Worm (Caenorhabditis elegans) whole organism, L3 larva: ENCODE results near the gene F11F1.1.
A peak's percentile ranks its signal among the peaks of the same experiment; 100 is the strongest.

Experiments used
- R02D3.7 ChIP-seq: fragments of 150-350 bp; optimal IDR thresholded peaks from 2 replicates; lab custom pipeline; 2014; ENCODE audit warnings: missing biosample characterization, missing genetic modification characterization
- ZK546.5 ChIP-seq: sonication (generic microtip); optimal IDR thresholded peaks from 2 replicates; lab custom pipeline; 2017; ENCODE audit warnings: missing biosample characterization, missing genetic modification characterization
- ama-1 ChIP-seq: fragments of 150-350 bp; optimal IDR thresholded peaks from 2 replicates; lab custom pipeline; 2018
- ceh-28 ChIP-seq: fragments of 150-350 bp; optimal IDR thresholded peaks from 2 replicates; lab custom pipeline; 2014; ENCODE audit warnings: missing biosample characterization, missing genetic modification reagents, missing genetic modification characterization
- ceh-82 ChIP-seq: fragments of 150-350 bp; optimal IDR thresholded peaks from 2 replicates; lab custom pipeline; 2014; ENCODE audit warnings: missing biosample characterization, missing genetic modification characterization
- ceh-9 ChIP-seq: sonication (generic microtip); optimal IDR thresholded peaks from 2 replicates; lab custom pipeline; 2018; ENCODE audit warnings: missing biosample characterization, missing genetic modification characterization
- egl-27 ChIP-seq: sonication (generic microtip); optimal IDR thresholded peaks from 4 replicates; lab custom pipeline; 2017; ENCODE audit warnings: missing biosample characterization, missing genetic modification reagents, missing genetic modification characterization
- egl-5 ChIP-seq: fragments of 150-350 bp; optimal IDR thresholded peaks from 2 replicates; lab custom pipeline; 2017; ENCODE audit warnings: missing biosample characterization, missing genetic modification reagents, missing genetic modification characterization, inconsistent platforms
- elt-2 ChIP-seq: sonication (generic microtip); optimal IDR thresholded peaks from 2 replicates; lab custom pipeline; 2016; ENCODE audit warnings: missing genetic modification reagents, mild to moderate bottlenecking, missing genetic modification characterization, missing compliant biosample characterization
- eor-1 ChIP-seq, 2 experiments: fragments of 150-350 bp; optimal IDR thresholded peaks; 2 replicates each; lab custom pipeline; 2014 to 2018; ENCODE audit warnings: missing biosample characterization in 2 of 2, missing genetic modification characterization in 2 of 2
- fkh-10 ChIP-seq: sonication (generic microtip); optimal IDR thresholded peaks from 2 replicates; lab custom pipeline; 2017; ENCODE audit warnings: missing biosample characterization, missing genetic modification reagents, missing genetic modification characterization
- fos-1 ChIP-seq: fragments of 150-350 bp; optimal IDR thresholded peaks from 2 replicates; lab custom pipeline; 2014; ENCODE audit warnings: missing biosample characterization, missing genetic modification characterization
- hmg-11 ChIP-seq: sonication (generic microtip); optimal IDR thresholded peaks from 2 replicates; lab custom pipeline; 2016; ENCODE audit warnings: missing genetic modification characterization, missing compliant biosample characterization
- jun-1 ChIP-seq: fragments of 150-350 bp; optimal IDR thresholded peaks from 2 replicates; lab custom pipeline; 2014; ENCODE audit warnings: missing biosample characterization, missing genetic modification reagents, missing genetic modification characterization
- lin-15B ChIP-seq: fragments of 150-350 bp; optimal IDR thresholded peaks from 2 replicates; lab custom pipeline; 2014; ENCODE audit warnings: missing biosample characterization, missing genetic modification characterization
- lin-39 ChIP-seq: fragments of 150-350 bp; optimal IDR thresholded peaks from 2 replicates; lab custom pipeline; 2018; ENCODE audit warnings: missing biosample characterization, missing genetic modification reagents, missing genetic modification characterization
- lsy-12 ChIP-seq: sonication (generic microtip); optimal IDR thresholded peaks from 2 replicates; lab custom pipeline; 2016; ENCODE audit warnings: mild to moderate bottlenecking, missing genetic modification characterization, missing compliant biosample characterization
- mdl-1 ChIP-seq: fragments of 150-350 bp; optimal IDR thresholded peaks from 2 replicates; lab custom pipeline; 2014; ENCODE audit warnings: missing biosample characterization, missing genetic modification characterization
- mml-1 ChIP-seq: fragments of 150-350 bp; sonication (generic microtip); optimal IDR thresholded peaks from 3 replicates; lab custom pipeline; 2014; ENCODE audit warnings: missing biosample characterization, missing genetic modification characterization
- nfya-1 ChIP-seq: sonication (generic microtip); optimal IDR thresholded peaks from 2 replicates; lab custom pipeline; 2017; ENCODE audit warnings: missing genetic modification characterization, mild to moderate bottlenecking, missing compliant biosample characterization, antibody characterized with exemption, moderate library complexity; ENCODE audit not compliant: insufficient read depth
- nhr-11 ChIP-seq: fragments of 150-350 bp; optimal IDR thresholded peaks from 2 replicates; lab custom pipeline; 2014; ENCODE audit warnings: missing biosample characterization, missing genetic modification characterization
- nhr-25 ChIP-seq: sonication (generic microtip); optimal IDR thresholded peaks from 2 replicates; lab custom pipeline; 2017; ENCODE audit warnings: missing biosample characterization, missing genetic modification characterization
- nhr-43 ChIP-seq: sonication (generic microtip); optimal IDR thresholded peaks from 2 replicates; lab custom pipeline; 2016; ENCODE audit warnings: mild to moderate bottlenecking, missing genetic modification characterization, missing compliant biosample characterization; ENCODE audit not compliant: poor library complexity, severe bottlenecking
- nhr-67 ChIP-seq: fragments of 150-350 bp; optimal IDR thresholded peaks from 2 replicates; lab custom pipeline; 2014; ENCODE audit warnings: missing biosample characterization, missing genetic modification characterization
- nhr-76 ChIP-seq: fragments of 150-350 bp; sonication (generic microtip); optimal IDR thresholded peaks from 5 replicates; lab custom pipeline; 2014; ENCODE audit warnings: missing biosample characterization, missing genetic modification characterization
- nhr-77 ChIP-seq: fragments of 150-350 bp; optimal IDR thresholded peaks from 2 replicates; lab custom pipeline; 2014; ENCODE audit warnings: missing biosample characterization, missing genetic modification characterization
- pha-4 ChIP-seq: fragments of 150-350 bp; optimal IDR thresholded peaks from 2 replicates; lab custom pipeline; 2014; ENCODE audit warnings: missing biosample characterization, missing genetic modification reagents, missing genetic modification characterization
- pqm-1 ChIP-seq: fragments of 150-350 bp; optimal IDR thresholded peaks from 2 replicates; lab custom pipeline; 2017; ENCODE audit warnings: missing biosample characterization, missing genetic modification characterization, inconsistent platforms
- skn-1 ChIP-seq: fragments of 150-350 bp; optimal IDR thresholded peaks from 2 replicates; lab custom pipeline; 2014; ENCODE audit warnings: missing biosample characterization, missing genetic modification characterization
- snpc-4 ChIP-seq: fragments of 150-350 bp; optimal IDR thresholded peaks from 2 replicates; lab custom pipeline; 2014; ENCODE audit warnings: missing biosample characterization, missing genetic modification characterization
- tbx-2 ChIP-seq: sonication (generic microtip); optimal IDR thresholded peaks from 2 replicates; lab custom pipeline; 2016; ENCODE audit warnings: mild to moderate bottlenecking, missing genetic modification characterization, missing compliant biosample characterization
- zag-1 ChIP-seq: fragments of 150-350 bp; optimal IDR thresholded peaks from 2 replicates; lab custom pipeline; 2014; ENCODE audit warnings: missing biosample characterization, missing genetic modification characterization
- ztf-11 ChIP-seq: fragments of 150-350 bp; optimal IDR thresholded peaks from 2 replicates; lab custom pipeline; 2014; ENCODE audit warnings: missing biosample characterization, missing genetic modification characterization
- ztf-4 ChIP-seq: fragments of 150-350 bp; optimal IDR thresholded peaks from 2 replicates; lab custom pipeline; 2014; ENCODE audit warnings: missing biosample characterization, missing genetic modification characterization

The F11F1.1 gene

ce11 chrIII:13359256-13359655 is 36.1 kb upstream of the F11F1.1 start, which contains the start of gene F53A2.9:
Gene F53A2.9, minus strand, starts transcription at chrIII:13359356.
- no peak for TF ChIP-seq egl-5 (tag; lab: Kevin White, UChicago)
- no peak for TF ChIP-seq nhr-77 (tag; lab: Kevin White, UChicago)
- no peak for TF ChIP-seq mml-1 (tag; lab: Kevin White, UChicago)
- no peak for TF ChIP-seq pha-4
- no peak for TF ChIP-seq R02D3.7 (tag; lab: Kevin White, UChicago)
- no peak for TF ChIP-seq fkh-10 (GFP tag; lab: Kevin White, UChicago)
- TF ChIP-seq nhr-11 (tag; lab: Kevin White, UChicago) = no peak
- no peak for TF ChIP-seq mdl-1 (tag; lab: Kevin White, UChicago)
- TF ChIP-seq lin-15B (tag; lab: Kevin White, UChicago) = no peak
- no peak for TF ChIP-seq ceh-28 (tag; lab: Kevin White, UChicago)
- no peak for TF ChIP-seq tbx-2
- TF ChIP-seq zag-1 = no peak
- no peak for TF ChIP-seq elt-2 (tag; lab: Kevin White, UChicago)
- TF ChIP-seq ama-1 (lab: Kevin White, UChicago) = no peak
- no peak for TF ChIP-seq fos-1 (tag; lab: Kevin White, UChicago)

- TF ChIP-seq ceh-9 (tag; lab: Kevin White, UChicago) (no peak), eor-1 (tag; optimal IDR thresholded peaks at IDR 0.05; lab: Kevin White, UChicago) (no peak), egl-27 (tag; lab: Kevin White, UChicago) (no peak), pha-4 (peak; percentile 76), snpc-4 (tag; lab: Kevin White, UChicago) (no peak), nhr-67 (tag; lab: Kevin White, UChicago) (no peak), pqm-1 (tag; lab: Kevin White, UChicago) (peak; percentile 9), jun-1 (tag; lab: Kevin White, UChicago) (peak; percentile 32), zag-1 (no peak), lin-15B (tag; lab: Kevin White, UChicago) (peak; percentile 70), hmg-11 (tag; lab: Kevin White, UChicago) (peak; percentile 81), ceh-82 (no peak), R02D3.7 (tag; lab: Kevin White, UChicago) (no peak), lin-39 (tag; lab: Kevin White, UChicago) (peak; percentile 55), nfya-1 (tag; lab: Kevin White, UChicago) (peak; percentile 86), nhr-11 (tag; lab: Kevin White, UChicago) (no peak), nhr-25 (peak; percentile 26)
These were observed 35.5 kb upstream of the F11F1.1 start for ce11 chrIII:13359847-13360246.

ce11 chrIII:13370980-13371379 is 24.4 kb upstream of the F11F1.1 start, which contains the start of gene T03F6.9:
Gene T03F6.9, minus strand, starts transcription at chrIII:13371080.
- TF ChIP-seq ZK546.5 (tag; lab: Kevin White, UChicago) = no peak
- TF ChIP-seq jun-1 (tag; lab: Kevin White, UChicago) = no peak

ce11 chrIII:13376304-13376760 is 19.0 kb upstream of the F11F1.1 start, which contains the start of gene lis-1:
Gene lis-1, minus strand, starts transcription at chrIII:13376710.
- TF ChIP-seq lin-15B (tag; lab: Kevin White, UChicago) = no peak
- no peak for TF ChIP-seq lin-39 (tag; lab: Kevin White, UChicago)
- no peak for TF ChIP-seq nhr-67 (tag; lab: Kevin White, UChicago)
- no peak for TF ChIP-seq elt-2 (tag; lab: Kevin White, UChicago)
- no peak for TF ChIP-seq ztf-11 (tag; lab: Kevin White, UChicago)
- no peak for TF ChIP-seq mdl-1 (tag; lab: Kevin White, UChicago)
- TF ChIP-seq egl-27 (tag; lab: Kevin White, UChicago) = no peak
- TF ChIP-seq nfya-1 (tag; lab: Kevin White, UChicago) = peak; percentile 5
- no peak for TF ChIP-seq ztf-4 (tag; lab: Kevin White, UChicago)

ce11 chrIII:13377249-13377648 is 18.1 kb upstream of the F11F1.1 start:
- TF ChIP-seq nfya-1 (tag; lab: Kevin White, UChicago) (peak; percentile 93), lsy-12 (tag; lab: Kevin White, UChicago) (no peak), nhr-43 (tag; lab: Kevin White, UChicago) (peak; percentile 7), lin-39 (tag; lab: Kevin White, UChicago) (peak; percentile 91), skn-1 (tag; lab: Kevin White, UChicago) (peak; percentile 76), ama-1 (lab: Kevin White, UChicago) (no peak), jun-1 (tag; lab: Kevin White, UChicago) (peak; percentile 55), hmg-11 (tag; lab: Kevin White, UChicago) (peak; percentile 97), lin-15B (tag; lab: Kevin White, UChicago) (peak; percentile 27), pha-4 (peak; percentile 55), ztf-4 (tag; lab: Kevin White, UChicago) (no peak), mdl-1 (tag; lab: Kevin White, UChicago) (no peak), nhr-76 (tag; lab: Kevin White, UChicago) (no peak), R02D3.7 (tag; lab: Kevin White, UChicago) (no peak), pqm-1 (tag; lab: Kevin White, UChicago) (peak; percentile 62), egl-5 (tag; lab: Kevin White, UChicago) (peak; percentile 9), snpc-4 (tag; lab: Kevin White, UChicago) (peak; percentile 56), ceh-28 (tag; lab: Kevin White, UChicago) (no peak), elt-2 (tag; lab: Kevin White, UChicago) (peak; percentile 93)
